Fruit fly (Drosophila melanogaster) whole organism, embryonic: Measurements from ENCODE around the gene CG18473.
A peak's percentile ranks its signal among the peaks of the same experiment; 100 is the strongest.

Experiments
- Antp ChIP-seq: fragments of 200-800 bp; sonication (Bioruptor generic); optimal IDR thresholded peaks from 3 replicates; lab custom pipeline; 2016; ENCODE audit warnings: missing biosample characterization, missing genetic modification characterization
- CG11456 ChIP-seq: fragments of 200-800 bp; sonication (Bioruptor generic); IDR thresholded peaks from 3 replicates; pipeline ENCODE4 v1.3.6; 2022; ENCODE audit warnings: missing biosample characterization, missing genetic modification characterization
- CG12071 ChIP-seq: fragments of 200-800 bp; sonication (Bioruptor generic); optimal IDR thresholded peaks from 3 replicates; lab custom pipeline; 2018; ENCODE audit warnings: missing biosample characterization, mild to moderate bottlenecking, missing genetic modification characterization
- CG12219 ChIP-seq: fragments of 200-800 bp; sonication (Bioruptor generic); optimal IDR thresholded peaks from 3 replicates; lab custom pipeline; 2018; ENCODE audit warnings: missing biosample characterization, mild to moderate bottlenecking, missing genetic modification characterization
- CG1602 ChIP-seq: fragments of 200-800 bp; sonication (Bioruptor generic); optimal IDR thresholded peaks from 3 replicates; lab custom pipeline; 2016; ENCODE audit warnings: missing biosample characterization, missing genetic modification characterization
- CG1647 ChIP-seq: fragments of 200-800 bp; sonication (Bioruptor generic); optimal IDR thresholded peaks from 3 replicates; lab custom pipeline; 2016; ENCODE audit warnings: missing biosample characterization, missing genetic modification characterization
- CG16779 ChIP-seq: fragments of 200-800 bp; sonication (Bioruptor generic); IDR thresholded peaks from 2 replicates; pipeline ENCODE4 v1.3.6; 2022; ENCODE audit warnings: missing biosample characterization, missing genetic modification characterization
- CG2678 ChIP-seq: fragments of 200-800 bp; sonication (Bioruptor generic); optimal IDR thresholded peaks from 3 replicates; lab custom pipeline; 2019; ENCODE audit warnings: missing biosample characterization, mild to moderate bottlenecking, missing genetic modification characterization, moderate library complexity
- CG42726 ChIP-seq: fragments of 200-800 bp; sonication (Bioruptor generic); IDR thresholded peaks from 2 replicates; pipeline ENCODE4 v1.3.6; 2022; ENCODE audit warnings: missing biosample characterization, missing genetic modification characterization; ENCODE audit not compliant: partially characterized antibody
- CG4328 ChIP-seq: fragments of 200-800 bp; sonication (Bioruptor generic); optimal IDR thresholded peaks from 3 replicates; lab custom pipeline; 2017; ENCODE audit warnings: missing biosample characterization, missing genetic modification reagents, missing genetic modification characterization
- CG4424 ChIP-seq: fragments of 200-800 bp; sonication (Bioruptor generic); optimal IDR thresholded peaks from 3 replicates; lab custom pipeline; 2016; ENCODE audit warnings: missing biosample characterization, missing genetic modification characterization
- CG6175 ChIP-seq: fragments of 200-800 bp; sonication (Bioruptor generic); IDR thresholded peaks from 3 replicates; pipeline ENCODE4 v1.3.6; 2022; ENCODE audit warnings: missing biosample characterization, missing genetic modification characterization
- CG6254 ChIP-seq: fragments of 200-800 bp; sonication (Bioruptor generic); optimal IDR thresholded peaks from 3 replicates; lab custom pipeline; 2017; ENCODE audit warnings: mild to moderate bottlenecking, missing biosample characterization, missing genetic modification reagents, missing genetic modification characterization
- CG6791 ChIP-seq: fragments of 200-800 bp; sonication (Bioruptor generic); IDR thresholded peaks from 3 replicates; pipeline ENCODE4 v1.3.6; 2022; ENCODE audit warnings: missing biosample characterization, missing genetic modification characterization; ENCODE audit not compliant: partially characterized antibody
- Doc2 ChIP-seq: fragments of 200-800 bp; sonication (Bioruptor generic); IDR thresholded peaks from 2 replicates; pipeline ENCODE4 v1.3.6; 2022; ENCODE audit warnings: missing biosample characterization, missing genetic modification characterization
- Eip74EF ChIP-seq, 2 experiments: fragments of 200-800 bp in 1 of 2; fragments of >200 bp in 1 of 2; sonication (Bioruptor generic) in 1 of 2; optimal IDR thresholded peaks; 2 replicates each; lab custom pipeline; 2017 to 2019; ENCODE audit warnings: missing biosample characterization in 2 of 2, missing genetic modification characterization in 2 of 2, mild to moderate bottlenecking in 1 of 2, moderate library complexity in 1 of 2
- Ets65A ChIP-seq: fragments of 200-800 bp; sonication (Bioruptor generic); peaks from one replicate; lab custom pipeline; 2016; ENCODE audit warnings: missing biosample characterization, missing genetic modification characterization
- Hand ChIP-seq: fragments of 200-800 bp; sonication (Bioruptor generic); optimal IDR thresholded peaks from 2 replicates; lab custom pipeline; 2017; ENCODE audit warnings: mild to moderate bottlenecking, missing biosample characterization, missing genetic modification reagents, missing genetic modification characterization
- HmgZ ChIP-seq: fragments of 200-800 bp; sonication (Bioruptor generic); optimal IDR thresholded peaks from 2 replicates; lab custom pipeline; 2018; ENCODE audit warnings: missing biosample characterization, mild to moderate bottlenecking, missing genetic modification characterization
- Kr ChIP-seq: fragments of 200-800 bp; sonication (Bioruptor generic); optimal IDR thresholded peaks from 2 replicates; lab custom pipeline; 2017; ENCODE audit warnings: missing biosample characterization, mild to moderate bottlenecking, missing genetic modification characterization
- Side ChIP-seq: fragments of 200-800 bp; sonication (Bioruptor generic); optimal IDR thresholded peaks from 2 replicates; lab custom pipeline; 2016; ENCODE audit warnings: missing biosample characterization, missing genetic modification characterization
- Six4 ChIP-seq: fragments of 200-800 bp; sonication (Bioruptor generic); optimal IDR thresholded peaks from 2 replicates; lab custom pipeline; 2016; ENCODE audit warnings: missing biosample characterization, missing genetic modification characterization
- al ChIP-seq: fragments of 200-800 bp; sonication (Bioruptor generic); IDR thresholded peaks from 2 replicates; pipeline ENCODE4 v1.3.6; 2022; ENCODE audit warnings: missing biosample characterization, missing genetic modification characterization
- ato ChIP-seq: fragments of 200-800 bp; sonication (Bioruptor generic); IDR thresholded peaks from 2 replicates; pipeline ENCODE4 v1.3.6; 2022; ENCODE audit warnings: missing biosample characterization, missing genetic modification characterization; ENCODE audit not compliant: partially characterized antibody
- bigmax ChIP-seq: fragments of 200-800 bp; sonication (Bioruptor generic); optimal IDR thresholded peaks from 2 replicates; lab custom pipeline; 2018; ENCODE audit warnings: missing biosample characterization, mild to moderate bottlenecking, missing genetic modification characterization
- chif ChIP-seq, 2 experiments: fragments of 200-800 bp; sonication (Bioruptor generic); optimal IDR thresholded peaks; 3 replicates each; lab custom pipeline; 2016; ENCODE audit warnings: missing biosample characterization in 2 of 2, missing genetic modification characterization in 2 of 2
- cwo ChIP-seq: fragments of 200-800 bp; sonication (Bioruptor generic); optimal IDR thresholded peaks from 3 replicates; lab custom pipeline; 2017; ENCODE audit warnings: missing biosample characterization, missing genetic modification characterization, mild to moderate bottlenecking, moderate library complexity, missing genetic modification reagents
- danr ChIP-seq: fragments of 200-800 bp; sonication (Bioruptor generic); IDR thresholded peaks from 2 replicates; pipeline ENCODE4 v1.3.6; 2022; ENCODE audit warnings: missing biosample characterization, missing genetic modification characterization
- ftz-f1 ChIP-seq: fragments of 200-800 bp; sonication (Bioruptor generic); optimal IDR thresholded peaks from 2 replicates; lab custom pipeline; 2016; ENCODE audit warnings: missing biosample characterization, missing genetic modification characterization
- gro ChIP-seq: fragments of 200-800 bp; sonication (Bioruptor generic); optimal IDR thresholded peaks from 2 replicates; lab custom pipeline; 2016; ENCODE audit warnings: missing biosample characterization, missing genetic modification characterization
- ind ChIP-seq: fragments of 200-800 bp; sonication (Bioruptor generic); optimal IDR thresholded peaks from 3 replicates; lab custom pipeline; 2016; ENCODE audit warnings: missing biosample characterization, missing genetic modification characterization
- kah ChIP-seq: fragments of 200-800 bp; sonication (Bioruptor generic); optimal IDR thresholded peaks from 2 replicates; lab custom pipeline; 2018; ENCODE audit warnings: missing biosample characterization, mild to moderate bottlenecking, missing genetic modification characterization
- klu ChIP-seq: fragments of 200-800 bp; sonication (Bioruptor generic); IDR thresholded peaks from 2 replicates; pipeline ENCODE4 v1.3.6; 2022; ENCODE audit warnings: missing biosample characterization, missing genetic modification characterization
- lilli ChIP-seq: fragments of 200-800 bp; sonication (Bioruptor generic); optimal IDR thresholded peaks from 3 replicates; lab custom pipeline; 2016; ENCODE audit warnings: missing biosample characterization, missing genetic modification characterization
- lov ChIP-seq, 2 experiments: fragments of 200-800 bp in 1 of 2; fragments of >200 bp in 1 of 2; sonication (Bioruptor generic) in 1 of 2; IDR thresholded peaks in 1 of 2; optimal IDR thresholded peaks in 1 of 2; 2 replicates in 1 of 2; 3 replicates in 1 of 2; pipeline versions ENCODE4 v1.3.6 to Lab custom; 2017 to 2022; ENCODE audit warnings: missing biosample characterization in 1 of 2, missing genetic modification characterization in 1 of 2
- mld ChIP-seq: fragments of 200-800 bp; sonication (Bioruptor generic); IDR thresholded peaks from 3 replicates; pipeline ENCODE4 v1.3.6; 2022; ENCODE audit warnings: missing biosample characterization, missing genetic modification characterization; ENCODE audit not compliant: partially characterized antibody
- onecut ChIP-seq: fragments of 200-800 bp; sonication (Bioruptor generic); IDR thresholded peaks from 2 replicates; pipeline ENCODE4 v1.3.6; 2022; ENCODE audit warnings: missing biosample characterization, missing genetic modification characterization
- pan ChIP-seq, 4 experiments: fragments of >200 bp in 3 of 4; fragments of 200-800 bp in 1 of 4; sonication (Bioruptor generic) in 1 of 4; optimal IDR thresholded peaks in 3 of 4; IDR thresholded peaks in 1 of 4; 2 replicates each; pipeline versions ENCODE4 v1.3.6 to Lab custom; 2017 to 2022; ENCODE audit warnings: missing biosample characterization in 2 of 4, missing genetic modification characterization in 2 of 4, mixed read lengths in 1 of 4
- sima ChIP-seq: fragments of 200-800 bp; sonication (Bioruptor generic); optimal IDR thresholded peaks from 2 replicates; lab custom pipeline; 2016; ENCODE audit warnings: missing biosample characterization, missing genetic modification characterization
- slbo ChIP-seq: fragments of 200-800 bp; sonication (Bioruptor generic); IDR thresholded peaks from 2 replicates; pipeline ENCODE4 v1.3.6; 2022; ENCODE audit warnings: missing biosample characterization, missing genetic modification characterization
- sob ChIP-seq: fragments of 200-800 bp; sonication (Bioruptor generic); IDR thresholded peaks from 2 replicates; pipeline ENCODE4 v1.3.6; 2022; ENCODE audit warnings: missing biosample characterization, missing genetic modification characterization
- sr ChIP-seq: fragments of 200-800 bp; sonication (Bioruptor generic); IDR thresholded peaks from 3 replicates; pipeline ENCODE4 v1.3.6; 2022; ENCODE audit warnings: missing biosample characterization, missing genetic modification characterization
- sug ChIP-seq: fragments of 200-800 bp; optimal IDR thresholded peaks from 2 replicates; lab custom pipeline; 2019; ENCODE audit warnings: missing biosample characterization, mild to moderate bottlenecking, missing genetic modification characterization, moderate library complexity
- tll ChIP-seq, 2 experiments: fragments of 200-800 bp in 1 of 2; fragments of >200 bp in 1 of 2; sonication (Bioruptor generic) in 1 of 2; optimal IDR thresholded peaks; 2 replicates each; lab custom pipeline; 2017 to 2019; ENCODE audit warnings: missing biosample characterization in 2 of 2, missing genetic modification characterization in 2 of 2, mild to moderate bottlenecking in 1 of 2, moderate library complexity in 1 of 2
- toy ChIP-seq: fragments of 200-800 bp; sonication (Bioruptor generic); IDR thresholded peaks from 2 replicates; pipeline ENCODE4 v1.3.6; 2022; ENCODE audit warnings: missing biosample characterization, missing genetic modification characterization
- wdn ChIP-seq: fragments of 200-800 bp; sonication (Bioruptor generic); IDR thresholded peaks from 2 replicates; pipeline ENCODE4 v1.3.6; 2022; ENCODE audit warnings: missing biosample characterization, missing genetic modification characterization
- zfh1 ChIP-seq: fragments of 200-800 bp; sonication (Bioruptor generic); IDR thresholded peaks from 3 replicates; pipeline ENCODE4 v1.3.6; 2022; ENCODE audit warnings: missing biosample characterization, missing genetic modification characterization

CG18473 gene

dm6 chr3R:9394385-9395042 is 31.4 kb downstream of the CG18473 start, which contains the start of gene FER (continued):
- peak; percentile 58 for TF ChIP-seq onecut (GFP tag; lab: Robert Waterston, UW)
- TF ChIP-seq CG16779 (GFP tag; lab: Robert Waterston, UW) = peak; percentile 64; the same call in 1 of the 2 replicates
- no peak for TF ChIP-seq ind (GFP tag; lab: Kevin White, UChicago)
- TF ChIP-seq Kr (GFP tag; lab: Kevin White, UChicago) = no peak
- TF ChIP-seq Ets65A = peak; percentile 80
- TF ChIP-seq CG6175 (GFP tag; lab: Robert Waterston, UW) = no peak
- TF ChIP-seq zfh1 (GFP tag; lab: Robert Waterston, UW) = peak; percentile 59; the same call in 1 of the 3 replicates
- TF ChIP-seq lilli (GFP tag; lab: Kevin White, UChicago) = peak; percentile 39
- TF ChIP-seq tll (GFP tag; optimal IDR thresholded peaks at IDR 0.05; lab: Kevin White, UChicago) = peak in 1 of 2 experiments; percentile 50
- no peak for TF ChIP-seq bigmax (GFP tag; lab: Kevin White, UChicago)
- peak; percentile 55 for TF ChIP-seq CG12219
- TF ChIP-seq ftz-f1 (GFP tag; lab: Kevin White, UChicago) = peak; percentile 25
- no peak for TF ChIP-seq lov (optimal IDR thresholded peaks at IDR 0.05; lab: Kevin White, UChicago)
- TF ChIP-seq lov (GFP tag; IDR thresholded peaks at IDR 0.05; lab: Robert Waterston, UW) = 0 out of 3 replicates have a peak, but pooled peaks have one; percentile 73
- TF ChIP-seq HmgZ = peak; percentile 63
- TF ChIP-seq chif (GFP tag; optimal IDR thresholded peaks at IDR 0.05; lab: Kevin White, UChicago) = peak in 1 of 2 experiments; percentile 12
- no peak for TF ChIP-seq Six4 (GFP tag; lab: Kevin White, UChicago)
- peak; percentile 68; the same call in 1 of the 2 replicates for TF ChIP-seq ato (GFP tag; lab: Robert Waterston, UW)
- TF ChIP-seq CG12071 (GFP tag; lab: Kevin White, UChicago) = peak; percentile 73
- TF ChIP-seq klu (GFP tag; lab: Robert Waterston, UW) = no peak
- peak; percentile 38 for TF ChIP-seq Antp
- TF ChIP-seq kah = peak; percentile 63
- peak; percentile 31 for TF ChIP-seq CG2678 (tag; lab: Kevin White, UChicago)
- TF ChIP-seq CG1602 = peak; percentile 47
- no peak for TF ChIP-seq al
- no peak for TF ChIP-seq danr
- 0 out of 2 replicates have a peak, but pooled peaks have one; percentile 41 for TF ChIP-seq wdn (GFP tag; lab: Robert Waterston, UW)
- peak; percentile 39 for TF ChIP-seq sug
- peak in 1 of 2 experiments; percentile 84 for TF ChIP-seq Eip74EF (GFP tag; optimal IDR thresholded peaks at IDR 0.05; lab: Kevin White, UChicago)
- peak; percentile 66 for TF ChIP-seq sob
- TF ChIP-seq Side = peak; percentile 51
- TF ChIP-seq CG42726 = peak; percentile 82; the same call in 1 of the 2 replicates
- no peak for TF ChIP-seq toy
- TF ChIP-seq cwo (GFP tag; lab: Kevin White, UChicago) = peak; percentile 9
- TF ChIP-seq gro (GFP tag; lab: Kevin White, UChicago) = peak; percentile 80
- 0 out of 3 replicates have a peak, but pooled peaks have one; percentile 59 for TF ChIP-seq mld (GFP tag; lab: Robert Waterston, UW)
- peak; percentile 21 for TF ChIP-seq CG4424 (GFP tag; lab: Kevin White, UChicago)
- TF ChIP-seq Hand (GFP tag; lab: Kevin White, UChicago) = no peak
- TF ChIP-seq CG6254 (GFP tag; lab: Kevin White, UChicago) = peak; percentile 52
- TF ChIP-seq sima (GFP tag; lab: Kevin White, UChicago) = no peak
- peak; percentile 18; the same call in 1 of the 3 replicates for TF ChIP-seq CG11456 (GFP tag; lab: Robert Waterston, UW)
- peak; percentile 56; the same call in 2 of the 3 replicates for TF ChIP-seq sr (GFP tag; lab: Robert Waterston, UW)
- peak; percentile 44 for TF ChIP-seq CG1647 (GFP tag; lab: Kevin White, UChicago)
- TF ChIP-seq Doc2 (GFP tag; lab: Robert Waterston, UW) = no peak
- no peak for TF ChIP-seq pan (optimal IDR thresholded peaks at IDR 0.05; lab: Kevin White, UChicago)
- peak in 1 of 2 experiments; percentile 66 for TF ChIP-seq pan (GFP tag; optimal IDR thresholded peaks at IDR 0.05 in 1 of 2, IDR thresholded peaks at IDR 0.05 in 1 of 2)
- peak; percentile 50 for TF ChIP-seq slbo
- TF ChIP-seq CG4328 (GFP tag; lab: Kevin White, UChicago) = peak; percentile 37
- TF ChIP-seq CG6791 (GFP tag; lab: Robert Waterston, UW) = peak; percentile 53; the same call in 2 of the 3 replicates
